Fruit fly (Drosophila melanogaster): ENCODE measurements around the gene Tsp86D.

Tsp86D gene

DNA sequence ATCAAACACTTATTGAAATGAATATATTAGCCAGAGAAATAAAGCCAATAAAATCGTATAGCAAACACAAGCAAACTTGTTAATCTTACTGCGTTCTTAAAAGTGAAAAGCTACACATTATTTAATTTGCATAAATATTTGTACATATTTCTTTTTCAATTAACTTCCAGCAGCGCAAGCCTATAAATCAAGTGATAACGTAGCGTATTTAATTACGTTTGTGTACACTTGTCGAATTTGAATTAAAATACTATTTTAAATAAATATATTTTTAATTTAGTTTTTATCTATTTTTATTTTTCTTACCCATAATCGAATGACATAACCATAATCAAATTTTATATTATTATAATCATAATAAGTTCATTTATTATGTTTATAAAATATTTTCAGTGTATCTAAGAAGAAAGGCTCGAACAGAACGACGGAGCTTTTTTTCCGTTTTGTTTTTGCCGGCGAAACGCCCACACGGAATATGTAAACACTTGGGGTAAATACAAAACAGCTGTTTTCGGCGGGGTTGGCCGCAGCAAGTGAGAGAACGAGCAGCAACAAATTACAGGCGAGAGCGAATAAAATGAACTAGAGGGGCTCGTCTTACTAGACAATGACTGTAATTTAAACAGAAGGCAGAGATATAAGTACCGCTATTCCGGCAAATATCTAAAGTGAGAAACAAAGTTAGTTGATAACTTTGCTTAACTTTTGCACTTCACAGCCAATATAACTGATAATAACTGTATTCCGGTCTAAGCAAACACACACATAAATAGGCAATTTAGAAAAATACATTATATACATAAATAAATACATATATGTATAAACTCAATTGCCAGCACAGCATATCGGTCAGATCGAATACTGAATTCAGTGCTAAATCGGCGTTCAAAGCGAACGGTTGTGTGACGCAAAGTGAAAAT is 7.3 kb downstream of the Tsp86D start, which contains the start of gene Sodh2 (continued):
- TF ChIP-seq ATbp (GFP tag; optimal IDR thresholded peaks at IDR 0.05) (peak; percentile 90), nau (GFP tag; optimal IDR thresholded peaks at IDR 0.05) (peak; percentile 72), gro (GFP tag; optimal IDR thresholded peaks at IDR 0.05) (peak; percentile 55), CG6689 (GFP tag; IDR thresholded peaks at IDR 0.05) (peak; percentile 70), CG17186 (GFP tag; optimal IDR thresholded peaks at IDR 0.05) (no peak), CG6654 (GFP tag; optimal IDR thresholded peaks at IDR 0.05) (peak; percentile 10), unc-4 (GFP tag; IDR thresholded peaks at IDR 0.05; ENCODE audit: partially characterized antibody) (0 out of 2 replicates have a peak, but pooled peaks have one; percentile 15), sob (GFP tag; IDR thresholded peaks at IDR 0.05) (peak; percentile 81), en (GFP tag; optimal IDR thresholded peaks at IDR 0.05) (peak; percentile 28), CG34376 (GFP tag; optimal IDR thresholded peaks at IDR 0.05) (peak; percentile 83), Mes4 (GFP tag; optimal IDR thresholded peaks at IDR 0.05) (peak; percentile 17), CG4820 (GFP tag; optimal IDR thresholded peaks at IDR 0.05) (no peak), CG30020 (tag; optimal IDR thresholded peaks at IDR 0.05) (peak; percentile 40), ssp (GFP tag; IDR thresholded peaks at IDR 0.05) (0 out of 2 replicates have a peak, but pooled peaks have one; percentile 13), CG33557 (GFP tag; optimal IDR thresholded peaks at IDR 0.05) (peak; percentile 35), CG12659 (GFP tag; optimal IDR thresholded peaks at IDR 0.05) (peak; percentile 85), nom (GFP tag; optimal IDR thresholded peaks at IDR 0.05) (peak; percentile 55), Ets97D (GFP tag; optimal IDR thresholded peaks at IDR 0.05) (peak; percentile 17), gsb (GFP tag; IDR thresholded peaks at IDR 0.05) (peak; percentile 74), CG10209 (GFP tag; optimal IDR thresholded peaks at IDR 0.05) (peak; percentile 73), CG15601 (tag; optimal IDR thresholded peaks at IDR 0.05) (peak; percentile 59), CG11093 (GFP tag; IDR thresholded peaks at IDR 0.05) (peak; percentile 52; the same call in 1 of the 3 replicates), Sry-δ (GFP tag; optimal IDR thresholded peaks at IDR 0.05) (no peak), CG12071 (GFP tag; optimal IDR thresholded peaks at IDR 0.05) (peak; percentile 89), nerfin-2 (GFP tag; IDR thresholded peaks at IDR 0.05; ENCODE audit: partially characterized antibody) (no peak), stc (GFP tag; IDR thresholded peaks at IDR 0.05) (peak; percentile 42; the same call in 1 of the 2 replicates), Atf3 (GFP tag; optimal IDR thresholded peaks at IDR 0.05) (peak; percentile 16), CG4854 (GFP tag; optimal IDR thresholded peaks at IDR 0.05) (peak; percentile 44), btn (GFP tag; optimal IDR thresholded peaks at IDR 0.05) (no peak), CG4424 (GFP tag; optimal IDR thresholded peaks at IDR 0.05) (peak; percentile 52), chif (GFP tag; optimal IDR thresholded peaks at IDR 0.05) (peak; percentile 14 to 34), CG16815 (GFP tag; optimal IDR thresholded peaks at IDR 0.05) (peak; percentile 56), GATAe (GFP tag; conservative IDR thresholded peaks at IDR 0.05) (no peak), CG2875 (GFP tag; optimal IDR thresholded peaks at IDR 0.05) (peak; percentile 63), HHEX (GFP tag; optimal IDR thresholded peaks at IDR 0.05) (peak; percentile 84), cwo (GFP tag; optimal IDR thresholded peaks at IDR 0.05) (peak; percentile 87), lov (optimal IDR thresholded peaks at IDR 0.05) (no peak), lov (GFP tag; IDR thresholded peaks at IDR 0.05) (peak; percentile 5; the same call in 1 of the 3 replicates), jigr1 (GFP tag; IDR thresholded peaks at IDR 0.05) (no peak), pros (GFP tag; optimal IDR thresholded peaks at IDR 0.05) (peak; percentile 12), Gug (GFP tag; IDR thresholded peaks at IDR 0.05) (peak; percentile 73; the same call in 2 of the 4 replicates), zfh1 (GFP tag; IDR thresholded peaks at IDR 0.05) (peak; percentile 81), CG10543 (GFP tag; optimal IDR thresholded peaks at IDR 0.05) (peak; percentile 93), CG2889 (GFP tag; IDR thresholded peaks at IDR 0.05) (peak; percentile 67; the same call in 2 of the 3 replicates), repo (GFP tag; optimal IDR thresholded peaks at IDR 0.05) (no peak), hb (GFP tag; IDR thresholded peaks at IDR 0.05; ENCODE audit: partially characterized antibody) (no peak), CG7745 (tag; optimal IDR thresholded peaks at IDR 0.05) (no peak), aop (GFP tag; IDR thresholded peaks at IDR 0.05) (no peak)

Data from whole organism, embryonic.